Fruit fly (Drosophila melanogaster) whole organism, embryonic: ENCODE results near the gene yellow-f.

ENCODE experiments used
- Antp ChIP-seq: fragments of 200-800 bp; sonication (Bioruptor generic); optimal IDR thresholded peaks from 3 replicates; lab custom pipeline; 2016; ENCODE audit warnings: missing biosample characterization, missing genetic modification characterization
- Awh ChIP-seq: fragments of 200-800 bp; sonication (Bioruptor generic); IDR thresholded peaks from 2 replicates; pipeline ENCODE4, ENCODE4 v1.3.6; 2022; ENCODE audit warnings: missing biosample characterization, missing genetic modification characterization
- Blimp-1 ChIP-seq: fragments of 200-800 bp; sonication (Bioruptor generic); optimal IDR thresholded peaks from 3 replicates; lab custom pipeline; 2018; ENCODE audit warnings: missing biosample characterization, missing genetic modification characterization, mild to moderate bottlenecking, moderate library complexity, missing genetic modification reagents
- CG10462 ChIP-seq: fragments of 200-800 bp; sonication (Bioruptor generic); optimal IDR thresholded peaks from 2 replicates; lab custom pipeline; 2016; ENCODE audit warnings: missing biosample characterization, missing genetic modification characterization
- CG11696 ChIP-seq: fragments of 200-800 bp; sonication (Bioruptor generic); IDR thresholded peaks from 2 replicates; pipeline ENCODE4 v1.3.6; 2022; ENCODE audit warnings: missing biosample characterization, missing genetic modification characterization
- CG12744 ChIP-seq: fragments of 200-800 bp; sonication (Bioruptor generic); optimal IDR thresholded peaks from 2 replicates; lab custom pipeline; 2016; ENCODE audit warnings: missing biosample characterization, missing genetic modification characterization
- CG13775 ChIP-seq: fragments of 200-800 bp; sonication (Bioruptor generic); optimal IDR thresholded peaks from 3 replicates; lab custom pipeline; 2017; ENCODE audit warnings: missing biosample characterization, mild to moderate bottlenecking, missing genetic modification characterization
- CG13894 ChIP-seq: fragments of 200-800 bp; sonication (Bioruptor generic); optimal IDR thresholded peaks from 3 replicates; lab custom pipeline; 2018; ENCODE audit warnings: missing biosample characterization, mild to moderate bottlenecking, missing genetic modification characterization, moderate library complexity
- CG1602 ChIP-seq: fragments of 200-800 bp; sonication (Bioruptor generic); optimal IDR thresholded peaks from 3 replicates; lab custom pipeline; 2016; ENCODE audit warnings: missing biosample characterization, missing genetic modification characterization
- CG1832 ChIP-seq: fragments of 200-800 bp; sonication (Bioruptor generic); optimal IDR thresholded peaks from 2 replicates; lab custom pipeline; 2017; ENCODE audit warnings: missing biosample characterization, mild to moderate bottlenecking, missing genetic modification characterization, inconsistent platforms
- CG18599 ChIP-seq: fragments of 200-800 bp; sonication (Bioruptor generic); optimal IDR thresholded peaks from 3 replicates; lab custom pipeline; 2017; ENCODE audit warnings: missing biosample characterization, missing genetic modification characterization, mild to moderate bottlenecking, moderate library complexity, missing genetic modification reagents
- CG2199 ChIP-seq: fragments of 200-800 bp; sonication (Bioruptor generic); IDR thresholded peaks from 3 replicates; pipeline ENCODE4 v1.3.6; 2022; ENCODE audit warnings: missing biosample characterization, missing genetic modification characterization
- CG30020 ChIP-seq: fragments of 200-800 bp; optimal IDR thresholded peaks from 2 replicates; lab custom pipeline; 2019; ENCODE audit warnings: missing biosample characterization, mild to moderate bottlenecking, missing genetic modification characterization, moderate library complexity
- CG4404 ChIP-seq: fragments of 200-800 bp; sonication (Bioruptor generic); IDR thresholded peaks from 2 replicates; pipeline ENCODE4 v1.3.6; 2022; ENCODE audit warnings: missing biosample characterization, missing genetic modification characterization
- CG4617 ChIP-seq: fragments of 200-800 bp; sonication (Bioruptor generic); optimal IDR thresholded peaks from 3 replicates; lab custom pipeline; 2016; ENCODE audit warnings: missing biosample characterization, missing genetic modification characterization, borderline replicate concordance
- CG5953 ChIP-seq: fragments of 200-800 bp; sonication (Bioruptor generic); IDR thresholded peaks from 2 replicates; pipeline ENCODE4 v1.3.6; 2022; ENCODE audit warnings: missing biosample characterization, missing genetic modification characterization
- CG6272 ChIP-seq: fragments of 200-800 bp; sonication (Bioruptor generic); IDR thresholded peaks from 2 replicates; pipeline ENCODE4 v1.3.6; 2022; ENCODE audit warnings: missing biosample characterization, missing genetic modification characterization
- CG6654 ChIP-seq: fragments of 200-800 bp; sonication (Bioruptor generic); optimal IDR thresholded peaks from 2 replicates; lab custom pipeline; 2017; ENCODE audit warnings: missing biosample characterization, mild to moderate bottlenecking, missing genetic modification characterization
- CG8089 ChIP-seq: fragments of 200-800 bp; sonication (Bioruptor generic); optimal IDR thresholded peaks from 3 replicates; lab custom pipeline; 2016; ENCODE audit warnings: missing biosample characterization, missing genetic modification characterization
- CG9215 ChIP-seq: fragments of 200-800 bp; sonication (Bioruptor generic); IDR thresholded peaks from 2 replicates; pipeline ENCODE4 v1.3.6; 2022; ENCODE audit warnings: missing biosample characterization, missing genetic modification characterization
- CG9932 ChIP-seq: fragments of 200-800 bp; sonication (Bioruptor generic); IDR thresholded peaks from 2 replicates; pipeline ENCODE4 v1.3.6; 2022; ENCODE audit warnings: missing biosample characterization, missing genetic modification characterization
- Dip3 ChIP-seq: fragments of 200-800 bp; sonication (Bioruptor generic); optimal IDR thresholded peaks from 3 replicates; lab custom pipeline; 2016; ENCODE audit warnings: missing biosample characterization, missing genetic modification characterization
- Ets97D ChIP-seq: fragments of 200-800 bp; sonication (Bioruptor generic); optimal IDR thresholded peaks from 3 replicates; lab custom pipeline; 2016; ENCODE audit warnings: missing biosample characterization, missing genetic modification characterization
- Fer2 ChIP-seq: fragments of 200-800 bp; sonication (Bioruptor generic); optimal IDR thresholded peaks from 2 replicates; lab custom pipeline; 2018; ENCODE audit warnings: missing biosample characterization, mild to moderate bottlenecking, missing genetic modification characterization, moderate library complexity
- H15 ChIP-seq: fragments of 200-800 bp; sonication (Bioruptor generic); IDR thresholded peaks from 3 replicates; pipeline ENCODE4 v1.3.6; 2022; ENCODE audit warnings: missing biosample characterization, missing genetic modification characterization
- MTF-1 ChIP-seq: fragments of 200-800 bp; sonication (Bioruptor generic); optimal IDR thresholded peaks from 2 replicates; lab custom pipeline; 2018; ENCODE audit warnings: missing biosample characterization, mild to moderate bottlenecking, missing genetic modification characterization, borderline replicate concordance
- Max ChIP-seq: fragments of 200-800 bp; sonication (Bioruptor generic); optimal IDR thresholded peaks from 2 replicates; lab custom pipeline; 2016; ENCODE audit warnings: missing biosample characterization, mild to moderate bottlenecking, missing genetic modification characterization
- Side ChIP-seq: fragments of 200-800 bp; sonication (Bioruptor generic); optimal IDR thresholded peaks from 2 replicates; lab custom pipeline; 2016; ENCODE audit warnings: missing biosample characterization, missing genetic modification characterization
- Sry-δ ChIP-seq: fragments of 200-800 bp; sonication (Bioruptor generic); optimal IDR thresholded peaks from 2 replicates; lab custom pipeline; 2016; ENCODE audit warnings: missing biosample characterization, missing genetic modification characterization
- Stat92E ChIP-seq, 3 experiments: fragments of >200 bp in 2 of 3; fragments of 200-800 bp in 1 of 3; sonication (Bioruptor generic) in 1 of 3; optimal IDR thresholded peaks; 2 replicates each; lab custom pipeline; 2017 to 2019; ENCODE audit warnings: missing biosample characterization in 3 of 3, missing genetic modification characterization in 3 of 3, mild to moderate bottlenecking in 1 of 3, moderate library complexity in 1 of 3
- Taf1 ChIP-seq: fragments of 200-800 bp; sonication (Bioruptor generic); IDR thresholded peaks from 2 replicates; pipeline ENCODE4 v1.3.6; 2022; ENCODE audit warnings: missing biosample characterization, missing genetic modification characterization
- Usf ChIP-seq: fragments of 200-800 bp; sonication (Bioruptor generic); optimal IDR thresholded peaks from 2 replicates; lab custom pipeline; 2017; ENCODE audit warnings: missing genotype, missing biosample characterization, missing genetic modification characterization
- YL-1 ChIP-seq: fragments of 200-800 bp; sonication (Bioruptor generic); optimal IDR thresholded peaks from 3 replicates; lab custom pipeline; 2017; ENCODE audit warnings: missing biosample characterization, mild to moderate bottlenecking, missing genetic modification characterization
- al ChIP-seq: fragments of 200-800 bp; sonication (Bioruptor generic); IDR thresholded peaks from 2 replicates; pipeline ENCODE4 v1.3.6; 2022; ENCODE audit warnings: missing biosample characterization, missing genetic modification characterization
- az2 ChIP-seq: fragments of 200-800 bp; sonication (Bioruptor generic); optimal IDR thresholded peaks from 3 replicates; lab custom pipeline; 2016; ENCODE audit warnings: missing biosample characterization, missing genetic modification characterization
- chm ChIP-seq: fragments of 200-800 bp; sonication (Bioruptor generic); IDR thresholded peaks from 2 replicates; pipeline ENCODE4 v1.3.6; 2022; ENCODE audit warnings: missing biosample characterization, missing genetic modification characterization
- crp ChIP-seq, 2 experiments: fragments of 200-800 bp; sonication (Bioruptor generic); optimal IDR thresholded peaks; 2 replicates in 1 of 2; 3 replicates in 1 of 2; lab custom pipeline; 2017; ENCODE audit warnings: missing biosample characterization in 2 of 2, missing genetic modification characterization in 2 of 2, mild to moderate bottlenecking in 1 of 2, moderate library complexity in 1 of 2
- danr ChIP-seq: fragments of 200-800 bp; sonication (Bioruptor generic); IDR thresholded peaks from 2 replicates; pipeline ENCODE4 v1.3.6; 2022; ENCODE audit warnings: missing biosample characterization, missing genetic modification characterization
- dimm ChIP-seq: fragments of 200-800 bp; sonication (Bioruptor generic); IDR thresholded peaks from 2 replicates; pipeline ENCODE4 v1.3.6; 2022; ENCODE audit warnings: missing biosample characterization, missing genetic modification characterization
- ftz-f1 ChIP-seq: fragments of 200-800 bp; sonication (Bioruptor generic); optimal IDR thresholded peaks from 2 replicates; lab custom pipeline; 2016; ENCODE audit warnings: missing biosample characterization, missing genetic modification characterization
- jing ChIP-seq: fragments of 200-800 bp; sonication (Bioruptor generic); optimal IDR thresholded peaks from 2 replicates; lab custom pipeline; 2018; ENCODE audit warnings: missing biosample characterization, mild to moderate bottlenecking, missing genetic modification characterization
- odd ChIP-seq: fragments of 200-800 bp; sonication (Bioruptor generic); optimal IDR thresholded peaks from 2 replicates; lab custom pipeline; 2017; ENCODE audit warnings: missing biosample characterization, mild to moderate bottlenecking, missing genetic modification characterization
- pfk ChIP-seq: fragments of 200-800 bp; sonication (Bioruptor generic); optimal IDR thresholded peaks from 2 replicates; lab custom pipeline; 2018; ENCODE audit warnings: missing biosample characterization, mild to moderate bottlenecking, missing genetic modification characterization, moderate library complexity
- rib ChIP-seq: fragments of 200-800 bp; sonication (Bioruptor generic); IDR thresholded peaks from 2 replicates; pipeline ENCODE4 v1.3.6; 2022; ENCODE audit warnings: missing biosample characterization, missing genetic modification characterization
- ro ChIP-seq: fragments of 200-800 bp; sonication (Bioruptor generic); IDR thresholded peaks from 2 replicates; pipeline ENCODE4 v1.3.6; 2022; ENCODE audit warnings: missing biosample characterization, missing genetic modification characterization
- sens-2 ChIP-seq: fragments of 200-800 bp; sonication (Bioruptor generic); IDR thresholded peaks from 2 replicates; pipeline ENCODE4 v1.3.6; 2022; ENCODE audit warnings: missing biosample characterization, missing genetic modification characterization
- shn ChIP-seq: fragments of 200-800 bp; sonication (Bioruptor generic); optimal IDR thresholded peaks from 3 replicates; lab custom pipeline; 2016; ENCODE audit warnings: missing biosample characterization, missing genetic modification characterization
- so ChIP-seq: fragments of 200-800 bp; sonication (Bioruptor generic); IDR thresholded peaks from 3 replicates; pipeline ENCODE4 v1.3.6; 2022; ENCODE audit warnings: missing biosample characterization, missing genetic modification characterization
- stwl ChIP-seq: fragments of 200-800 bp; sonication (Bioruptor generic); optimal IDR thresholded peaks from 3 replicates; lab custom pipeline; 2018; ENCODE audit warnings: missing biosample characterization, mild to moderate bottlenecking, missing genetic modification characterization, moderate library complexity
- tio ChIP-seq: fragments of 200-800 bp; sonication (Bioruptor generic); optimal IDR thresholded peaks from 2 replicates; lab custom pipeline; 2017; ENCODE audit warnings: missing biosample characterization, missing genetic modification characterization, inconsistent platforms
- usp ChIP-seq: fragments of >200 bp; optimal IDR thresholded peaks from 2 replicates; lab custom pipeline; 2017; ENCODE audit warnings: missing biosample characterization, missing genetic modification characterization

Gene yellow-f

DNA sequence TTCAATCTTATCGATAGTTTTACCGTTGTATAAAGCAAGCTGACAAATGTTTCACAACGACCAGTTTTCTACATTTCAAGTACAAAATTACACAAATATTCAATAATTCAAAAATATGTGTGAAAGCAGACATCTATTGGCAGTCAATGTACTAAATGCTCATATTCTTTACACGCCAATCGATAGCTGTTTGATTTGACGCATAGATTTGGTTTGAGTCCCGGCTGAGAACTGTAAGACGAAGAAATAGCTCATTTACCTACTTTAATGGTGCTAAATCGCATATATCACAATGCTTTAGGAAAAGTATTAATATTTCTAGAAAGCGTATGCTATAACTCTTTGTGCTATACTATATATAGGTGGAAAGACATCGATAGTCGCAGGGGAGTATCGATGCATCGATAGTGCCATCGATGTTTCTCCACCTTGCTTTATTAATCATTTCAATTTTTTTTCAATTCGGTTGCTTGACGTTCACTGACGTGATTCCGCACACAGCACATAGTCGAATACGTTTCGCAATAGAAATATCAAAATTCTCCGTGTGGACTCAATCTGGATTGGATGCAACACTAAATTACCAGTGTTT is 12.3 kb downstream of the yellow-f start, which contains the start of gene Paip2 (continued):
- TF ChIP-seq usp (GFP tag; lab: Kevin White, UChicago), result no peak
- TF ChIP-seq CG30020 (tag; lab: Kevin White, UChicago), result peak; percentile 32
- TF ChIP-seq crp (GFP tag; optimal IDR thresholded peaks at IDR 0.05; lab: Kevin White, UChicago), result no peak
- no peak for TF ChIP-seq ro
- no peak for TF ChIP-seq az2 (GFP tag; lab: Kevin White, UChicago)
- peak; percentile 45; the same call in 1 of the 2 replicates for TF ChIP-seq CG6272 (GFP tag; lab: Robert Waterston, UW)
- TF ChIP-seq Stat92E (GFP tag; optimal IDR thresholded peaks at IDR 0.05; lab: Kevin White, UChicago), result peak in 1 of 3 experiments; percentile 77
- no peak for TF ChIP-seq CG4404 (GFP tag; lab: Robert Waterston, UW)
- TF ChIP-seq Usf (GFP tag; lab: Kevin White, UChicago), result no peak
- no peak for TF ChIP-seq rib (GFP tag; lab: Robert Waterston, UW)
- no peak for TF ChIP-seq CG9215 (GFP tag; lab: Robert Waterston, UW)
- TF ChIP-seq Max, result no peak
- TF ChIP-seq odd (GFP tag; lab: Kevin White, UChicago), result no peak
- peak; percentile 46; the same call in 1 of the 2 replicates for TF ChIP-seq chm (GFP tag; lab: Robert Waterston, UW)
- peak; percentile 65; the same call in 1 of the 3 replicates for TF ChIP-seq CG2199 (GFP tag; lab: Robert Waterston, UW)
- no peak for TF ChIP-seq CG13775 (GFP tag; lab: Kevin White, UChicago)
- no peak for TF ChIP-seq Fer2 (tag; lab: Kevin White, UChicago)
- no peak for TF ChIP-seq sens-2 (GFP tag; lab: Robert Waterston, UW)
- TF ChIP-seq CG6654 (GFP tag; lab: Kevin White, UChicago), result no peak
- TF ChIP-seq Ets97D (GFP tag; lab: Kevin White, UChicago), result peak; percentile 79
- TF ChIP-seq dimm (GFP tag; lab: Robert Waterston, UW), result no peak
- TF ChIP-seq so (GFP tag; lab: Robert Waterston, UW), result no peak
- TF ChIP-seq CG4617 (GFP tag; lab: Kevin White, UChicago), result peak; percentile 46
- no peak for TF ChIP-seq CG10462
- no peak for TF ChIP-seq MTF-1 (GFP tag; lab: Kevin White, UChicago)
- TF ChIP-seq Side, result no peak
- no peak for TF ChIP-seq CG12744 (GFP tag; lab: Kevin White, UChicago)
- TF ChIP-seq jing (GFP tag; lab: Kevin White, UChicago), result no peak
- TF ChIP-seq Taf1 (GFP tag; lab: Robert Waterston, UW), result no peak
- no peak for TF ChIP-seq shn (GFP tag; lab: Kevin White, UChicago)
- peak; percentile 42; the same call in 1 of the 2 replicates for TF ChIP-seq CG9932 (GFP tag; lab: Robert Waterston, UW)
- TF ChIP-seq pfk (GFP tag; lab: Kevin White, UChicago), result no peak
- TF ChIP-seq CG11696 (GFP tag; lab: Robert Waterston, UW), result no peak
- TF ChIP-seq Sry-δ (GFP tag; lab: Kevin White, UChicago), result peak; percentile 96
- TF ChIP-seq stwl (tag; lab: Kevin White, UChicago), result peak; percentile 69
- TF ChIP-seq H15, result no peak
- no peak for TF ChIP-seq Awh (GFP tag; lab: Robert Waterston, UW)
- TF ChIP-seq CG1602 (GFP tag; lab: Kevin White, UChicago), result no peak
- TF ChIP-seq CG18599, result no peak
- TF ChIP-seq danr (GFP tag; lab: Robert Waterston, UW), result no peak
- peak; percentile 21 for TF ChIP-seq CG13894 (tag; lab: Kevin White, UChicago)
- TF ChIP-seq CG1832, result no peak
- 0 out of 2 replicates have a peak, but pooled peaks have one; percentile 24 for TF ChIP-seq al (GFP tag; lab: Robert Waterston, UW)
- TF ChIP-seq YL-1 (GFP tag; lab: Kevin White, UChicago), result peak; percentile 73
- peak; percentile 9 for TF ChIP-seq Dip3
- no peak for TF ChIP-seq CG5953 (GFP tag; lab: Robert Waterston, UW)
- no peak for TF ChIP-seq CG8089 (GFP tag; lab: Kevin White, UChicago)
- TF ChIP-seq tio (GFP tag; lab: Kevin White, UChicago), result no peak
- TF ChIP-seq Antp (GFP tag; lab: Kevin White, UChicago), result no peak
- TF ChIP-seq Blimp-1 (GFP tag; lab: Kevin White, UChicago), result no peak
- TF ChIP-seq ftz-f1 (GFP tag; lab: Kevin White, UChicago), result no peak
